Worm (Caenorhabditis elegans) whole organism, L3 larva: Measurements from ENCODE around the gene pmt-1.

Source experiments
- fos-1 ChIP-seq: fragments of 150-350 bp; optimal IDR thresholded peaks from 2 replicates; lab custom pipeline; 2014; ENCODE audit warnings: missing biosample characterization, missing genetic modification characterization
- lin-39 ChIP-seq: fragments of 150-350 bp; optimal IDR thresholded peaks from 2 replicates; lab custom pipeline; 2018; ENCODE audit warnings: missing biosample characterization, missing genetic modification reagents, missing genetic modification characterization
- ztf-11 ChIP-seq: fragments of 150-350 bp; optimal IDR thresholded peaks from 2 replicates; lab custom pipeline; 2014; ENCODE audit warnings: missing biosample characterization, missing genetic modification characterization

- no peak for TF ChIP-seq lin-39
- no peak for TF ChIP-seq fos-1 (tag; lab: Kevin White, UChicago)
- TF ChIP-seq ztf-11 = no peak
Measured at ce11 chrII:5291051-5291450, 8.7 kb upstream of the pmt-1 start.
